Worm (Caenorhabditis elegans) whole organism, young adult: ENCODE results near the gene K11H3.5.

Experiments
- B0019.2 ChIP-seq: fragments of 200-800 bp; sonication (Bioruptor generic); conservative IDR thresholded peaks from 2 replicates; pipeline ENCODE4 v1.3.6; 2022; ENCODE audit warnings: missing genetic modification reagents, missing genetic modification characterization, missing compliant biosample characterization
- C06A6.2 ChIP-seq: fragments of 200-800 bp; sonication (Bioruptor generic); conservative IDR thresholded peaks from 2 replicates; pipeline ENCODE4 v1.3.6; 2022; ENCODE audit warnings: missing genetic modification characterization, missing compliant biosample characterization
- D2030.7 ChIP-seq: fragments of 200-800 bp; sonication (Bioruptor generic); IDR thresholded peaks from 2 replicates; pipeline ENCODE4 v1.3.6; 2022; ENCODE audit warnings: missing genetic modification reagents, missing genetic modification characterization, missing compliant biosample characterization
- F10E7.11 ChIP-seq: sonication (generic microtip); optimal IDR thresholded peaks from 2 replicates; lab custom pipeline; 2017; ENCODE audit warnings: mild to moderate bottlenecking, missing genetic modification characterization, moderate library complexity, missing compliant biosample characterization
- F33H1.4 ChIP-seq: fragments of 200-800 bp; sonication (Bioruptor generic); IDR thresholded peaks from 2 replicates; pipeline ENCODE4 v1.3.6; 2022; ENCODE audit warnings: missing genetic modification reagents, missing genetic modification characterization, missing compliant biosample characterization
- F37B4.10 ChIP-seq: fragments of 200-800 bp; sonication (Bioruptor generic); IDR thresholded peaks from 2 replicates; pipeline ENCODE4 v1.3.6; 2022; ENCODE audit warnings: missing genetic modification characterization, missing compliant biosample characterization
- F39B2.1 ChIP-seq: fragments of 200-800 bp; sonication (Bioruptor generic); IDR thresholded peaks from 2 replicates; pipeline ENCODE4 v1.3.6; 2022; ENCODE audit warnings: missing genetic modification reagents, missing genetic modification characterization, missing compliant biosample characterization
- F49E8.2 ChIP-seq: sonication (generic microtip); optimal IDR thresholded peaks from 3 replicates; lab custom pipeline; 2017; ENCODE audit warnings: missing genetic modification characterization, mild to moderate bottlenecking, missing compliant biosample characterization, antibody characterized with exemption, moderate library complexity; ENCODE audit not compliant: insufficient read depth
- F55B11.4 ChIP-seq: sonication (generic microtip); optimal IDR thresholded peaks from 2 replicates; lab custom pipeline; 2016; ENCODE audit warnings: missing compliant biosample characterization, missing genetic modification characterization, borderline replicate concordance; ENCODE audit not compliant: insufficient read depth
- K11D2.4 ChIP-seq: fragments of 200-800 bp; sonication (Bioruptor generic); IDR thresholded peaks from 2 replicates; pipeline ENCODE4 v1.3.6; 2022; ENCODE audit warnings: missing genetic modification reagents, missing genetic modification characterization, missing compliant biosample characterization
- T07F8.4 ChIP-seq: sonication (generic microtip); optimal IDR thresholded peaks from 2 replicates; lab custom pipeline; 2016; ENCODE audit warnings: mild to moderate bottlenecking, missing genetic modification characterization, moderate library complexity, missing compliant biosample characterization
- T26A5.8 ChIP-seq: sonication (generic microtip); optimal IDR thresholded peaks from 2 replicates; lab custom pipeline; 2016; ENCODE audit warnings: missing genetic modification characterization, missing compliant biosample characterization
- Y67H2A.10 ChIP-seq: fragments of 200-800 bp; sonication (Bioruptor generic); conservative IDR thresholded peaks from 2 replicates; pipeline ENCODE4 v1.3.6; 2022; ENCODE audit warnings: missing genetic modification reagents, missing genetic modification characterization, missing compliant biosample characterization
- Y79H2A.3 ChIP-seq: fragments of 200-800 bp; sonication (Bioruptor generic); conservative IDR thresholded peaks from 2 replicates; pipeline ENCODE4 v1.3.6; 2022; ENCODE audit warnings: missing genetic modification reagents, missing genetic modification characterization, missing compliant biosample characterization
- akir-1 ChIP-seq: fragments of 200-800 bp; sonication (Bioruptor generic); optimal IDR thresholded peaks from 2 replicates; lab custom pipeline; 2018; ENCODE audit warnings: mild to moderate bottlenecking, missing genetic modification characterization, moderate library complexity, missing compliant biosample characterization
- ama-1 ChIP-seq, 3 experiments: fragments of 150-350 bp in 1 of 3; sonication (generic microtip) in 2 of 3; optimal IDR thresholded peaks; 2 replicates each; lab custom pipeline; 2014 to 2018; ENCODE audit warnings: missing biosample characterization in 2 of 3, missing genetic modification characterization in 2 of 3, missing genetic modification reagents in 2 of 3
- athp-1 ChIP-seq: sonication (generic microtip); optimal IDR thresholded peaks from 2 replicates; lab custom pipeline; 2017; ENCODE audit warnings: mild to moderate bottlenecking, missing genetic modification characterization, missing compliant biosample characterization
- bed-2 ChIP-seq: fragments of 200-800 bp; sonication (Bioruptor generic); IDR thresholded peaks from 2 replicates; pipeline ENCODE4 v1.3.6; 2022; ENCODE audit warnings: missing genetic modification reagents, missing genetic modification characterization, missing compliant biosample characterization
- cebp-2 ChIP-seq: fragments of 200-800 bp; sonication (Bioruptor generic); IDR thresholded peaks from 2 replicates; pipeline ENCODE4 v1.3.6; 2022; ENCODE audit warnings: missing genetic modification characterization, missing compliant biosample characterization
- ceh-58 ChIP-seq: fragments of 200-800 bp; sonication (Bioruptor generic); IDR thresholded peaks from 2 replicates; pipeline ENCODE4 v1.3.6; 2022; ENCODE audit warnings: missing genetic modification characterization, missing compliant biosample characterization
- die-1 ChIP-seq: sonication (generic microtip); optimal IDR thresholded peaks from 2 replicates; lab custom pipeline; 2016; ENCODE audit warnings: missing genotype, mild to moderate bottlenecking, missing genetic modification characterization, missing compliant biosample characterization
- dox-1 ChIP-seq: fragments of 200-800 bp; sonication (Bioruptor generic); IDR thresholded peaks from 2 replicates; pipeline ENCODE4 v1.3.6; 2022; ENCODE audit warnings: missing genetic modification reagents, missing genetic modification characterization, missing compliant biosample characterization
- dpl-1 ChIP-seq: fragments of 150-350 bp; optimal IDR thresholded peaks from 2 replicates; lab custom pipeline; 2014; ENCODE audit warnings: missing biosample characterization, missing genetic modification reagents, missing genetic modification characterization
- ets-4 ChIP-seq: fragments of 200-800 bp; sonication (Bioruptor generic); optimal IDR thresholded peaks from 2 replicates; lab custom pipeline; 2018; ENCODE audit warnings: mild to moderate bottlenecking, missing genetic modification characterization, missing compliant biosample characterization
- gei-17 ChIP-seq: fragments of 200-800 bp; sonication (Bioruptor generic); optimal IDR thresholded peaks from 2 replicates; lab custom pipeline; 2018; ENCODE audit warnings: mild to moderate bottlenecking, missing genetic modification characterization, missing compliant biosample characterization
- hrde-1 ChIP-seq: sonication (generic microtip); optimal IDR thresholded peaks from 2 replicates; lab custom pipeline; 2016; ENCODE audit warnings: missing genetic modification characterization, mild to moderate bottlenecking, missing compliant biosample characterization, moderate library complexity, missing genotype, missing genetic modification reagents, borderline replicate concordance
- hsf-1 ChIP-seq: fragments of 200-800 bp; sonication (Bioruptor generic); IDR thresholded peaks from 2 replicates; pipeline ENCODE4 v1.3.6; 2022; ENCODE audit warnings: missing genetic modification reagents, missing genetic modification characterization, missing compliant biosample characterization
- lin-40 ChIP-seq: sonication (generic microtip); optimal IDR thresholded peaks from 2 replicates; lab custom pipeline; 2016; ENCODE audit warnings: missing genetic modification characterization, mild to moderate bottlenecking, missing compliant biosample characterization, missing genotype, missing genetic modification reagents
- lin-54 ChIP-seq: fragments of 200-800 bp; sonication (Bioruptor generic); optimal IDR thresholded peaks from 2 replicates; lab custom pipeline; 2018; ENCODE audit warnings: mild to moderate bottlenecking, missing genetic modification characterization, missing compliant biosample characterization
- lsl-1 ChIP-seq: fragments of 200-800 bp; sonication (Bioruptor generic); optimal IDR thresholded peaks from 2 replicates; lab custom pipeline; 2018; ENCODE audit warnings: mild to moderate bottlenecking, missing genetic modification characterization, moderate library complexity, missing compliant biosample characterization
- mcd-1 ChIP-seq: fragments of 200-800 bp; sonication (Bioruptor generic); IDR thresholded peaks from 2 replicates; pipeline ENCODE4 v1.3.6; 2022; ENCODE audit warnings: missing genetic modification reagents, missing genetic modification characterization, missing compliant biosample characterization
- nfya-2 ChIP-seq: fragments of 200-800 bp; sonication (Bioruptor generic); IDR thresholded peaks from 2 replicates; pipeline ENCODE4 v1.3.6; 2022; ENCODE audit warnings: missing genetic modification reagents, missing genetic modification characterization, missing compliant biosample characterization
- nhr-179 ChIP-seq: sonication (generic microtip); optimal IDR thresholded peaks from 2 replicates; lab custom pipeline; 2016; ENCODE audit warnings: mild to moderate bottlenecking, missing genetic modification characterization, missing compliant biosample characterization
- nhr-90 ChIP-seq: sonication (generic microtip); optimal IDR thresholded peaks from 2 replicates; lab custom pipeline; 2016; ENCODE audit warnings: missing genotype, mild to moderate bottlenecking, missing genetic modification characterization, missing compliant biosample characterization
- pbrm-1 ChIP-seq: fragments of 200-800 bp; sonication (Bioruptor generic); IDR thresholded peaks from 2 replicates; pipeline ENCODE4 v1.3.6; 2022; ENCODE audit warnings: missing genetic modification reagents, missing genetic modification characterization, missing compliant biosample characterization
- rcor-1 ChIP-seq: fragments of 200-800 bp; sonication (Bioruptor generic); IDR thresholded peaks from 2 replicates; pipeline ENCODE4 v1.3.6; 2022; ENCODE audit warnings: missing genetic modification reagents, missing genetic modification characterization, missing compliant biosample characterization
- sea-2 ChIP-seq: fragments of 200-800 bp; sonication (Bioruptor generic); IDR thresholded peaks from 2 replicates; pipeline ENCODE4 v1.3.6; 2022; ENCODE audit warnings: missing genetic modification characterization, missing compliant biosample characterization
- snpc-1.1 ChIP-seq: sonication (generic microtip); optimal IDR thresholded peaks from 2 replicates; lab custom pipeline; 2017; ENCODE audit warnings: missing genetic modification characterization, mild to moderate bottlenecking, missing compliant biosample characterization, antibody characterized with exemption, moderate library complexity, missing genotype, missing genetic modification reagents; ENCODE audit not compliant: insufficient read depth
- tbp1 ChIP-seq: fragments of 200-800 bp; sonication (Bioruptor generic); optimal IDR thresholded peaks from 2 replicates; lab custom pipeline; 2018; ENCODE audit warnings: mild to moderate bottlenecking, missing genetic modification characterization, missing compliant biosample characterization
- unc-62 ChIP-seq: fragments of 150-350 bp; optimal IDR thresholded peaks from 2 replicates; lab custom pipeline; 2014; ENCODE audit warnings: missing biosample characterization, missing genetic modification reagents, missing genetic modification characterization
- xnd-1 ChIP-seq: sonication (generic microtip); optimal IDR thresholded peaks from 2 replicates; lab custom pipeline; 2016; ENCODE audit warnings: missing genotype, missing genetic modification reagents, missing genetic modification characterization, missing compliant biosample characterization
- zfh-2 ChIP-seq: fragments of 200-800 bp; sonication (Bioruptor generic); conservative IDR thresholded peaks from 2 replicates; pipeline ENCODE4 v1.3.6; 2022; ENCODE audit warnings: missing genetic modification reagents, missing genetic modification characterization, missing compliant biosample characterization
- ztf-18 ChIP-seq: sonication (generic microtip); optimal IDR thresholded peaks from 2 replicates; lab custom pipeline; 2016; ENCODE audit warnings: missing genotype, mild to moderate bottlenecking, missing genetic modification characterization, missing compliant biosample characterization
- ztf-28 ChIP-seq: fragments of 200-800 bp; sonication (Bioruptor generic); IDR thresholded peaks from 2 replicates; pipeline ENCODE4 v1.3.6; 2022; ENCODE audit warnings: missing genetic modification reagents, missing genetic modification characterization, missing compliant biosample characterization
- ztf-3 ChIP-seq: fragments of 200-800 bp; sonication (Bioruptor generic); optimal IDR thresholded peaks from 2 replicates; lab custom pipeline; 2018; ENCODE audit warnings: mild to moderate bottlenecking, missing genetic modification characterization, missing compliant biosample characterization

Gene K11H3.5

DNA sequence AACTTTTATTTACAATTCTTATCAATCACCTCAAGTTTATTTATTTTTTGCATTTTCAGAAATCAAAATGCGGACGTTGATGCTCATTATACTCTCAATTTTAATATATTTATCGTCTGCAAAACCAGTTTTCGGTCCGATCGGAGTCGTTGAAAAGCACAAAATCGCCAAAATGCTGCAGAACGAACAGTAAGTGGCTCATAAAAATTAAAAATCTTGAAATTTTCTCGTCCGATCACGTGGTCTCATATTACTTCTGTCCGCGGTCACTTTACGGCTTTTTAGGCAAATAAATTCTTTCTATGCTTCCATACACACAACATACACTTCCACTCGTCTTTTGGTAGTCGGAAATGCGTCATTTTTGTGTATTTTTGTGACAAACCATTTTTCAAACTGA lies at the start of gene K11H3.5:
TSS of gene K11H3.5 (plus strand) at position 54 of the 400 bp plus-strand sequence.
- TF ChIP-seq Y79H2A.3 (GFP tag; lab: Robert Waterston, UW) (no peak), gei-17 (GFP tag; lab: Kevin White, UChicago) (no peak), F55B11.4 (tag; lab: Kevin White, UChicago) (no peak), B0019.2 (GFP tag; lab: Robert Waterston, UW) (no peak), C06A6.2 (GFP tag; lab: Robert Waterston, UW) (no peak), lin-40 (tag; lab: Kevin White, UChicago) (no peak), ztf-3 (GFP tag; lab: Kevin White, UChicago) (no peak), dpl-1 (GFP tag; lab: Kevin White, UChicago) (no peak), zfh-2 (GFP tag; lab: Robert Waterston, UW) (no peak), akir-1 (GFP tag; lab: Kevin White, UChicago) (no peak), F49E8.2 (no peak), sea-2 (no peak), ztf-28 (GFP tag; lab: Robert Waterston, UW) (no peak), dox-1 (GFP tag; lab: Robert Waterston, UW) (no peak), snpc-1.1 (tag; lab: Kevin White, UChicago) (no peak)

ce11 chrIII:9796448-9796847 lies 47.1 kb upstream of the K11H3.5 start, which contains the start of gene srxa-10:
TSS of gene srxa-10 (minus strand) at chrIII:9796548.
- TF ChIP-seq K11D2.4 (GFP tag; lab: Robert Waterston, UW) = no peak
- TF ChIP-seq nhr-179 (tag; lab: Kevin White, UChicago) = no peak
- no peak for TF ChIP-seq sea-2
- TF ChIP-seq unc-62 (GFP tag; lab: Kevin White, UChicago) = no peak
- no peak for TF ChIP-seq pbrm-1 (GFP tag; lab: Robert Waterston, UW)
- no peak for TF ChIP-seq F37B4.10
- TF ChIP-seq ceh-58 (GFP tag; lab: Robert Waterston, UW) = no peak
- TF ChIP-seq, all 124 proteins: peak for 0

DNA sequence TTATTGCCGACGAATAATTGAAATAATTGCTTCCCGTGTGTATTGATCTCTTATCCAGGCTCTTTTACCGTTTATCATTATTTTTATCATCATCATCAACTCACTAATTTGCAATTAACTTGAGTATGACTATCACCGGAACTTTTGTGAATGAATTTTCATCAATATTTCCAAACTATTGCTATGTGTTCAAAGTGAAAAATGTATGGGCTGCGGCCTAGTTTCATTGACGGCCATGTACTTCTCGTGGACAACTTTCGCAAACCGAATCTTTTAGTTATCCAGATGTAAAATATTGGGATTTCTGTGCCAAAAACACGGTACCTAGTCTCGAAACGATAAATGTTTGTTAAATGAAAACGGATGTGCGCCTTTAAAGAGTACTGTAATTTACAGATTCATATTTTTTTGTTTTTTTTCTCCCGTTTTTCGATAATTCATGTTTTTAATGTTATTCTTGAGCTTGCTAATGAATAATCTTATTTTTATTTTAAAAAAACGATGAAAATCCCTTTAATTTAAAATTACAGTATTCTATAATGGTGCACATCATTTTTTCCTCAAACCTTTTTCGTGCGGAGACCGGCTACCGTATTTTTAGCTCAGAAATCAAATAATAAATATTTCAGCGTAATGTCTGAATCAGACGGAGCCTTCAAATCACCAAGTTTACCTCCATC lies 45.0 kb upstream of the K11H3.5 start, which contains the start of gene ZK632.2:
TSS of gene ZK632.2 (plus strand) at position 630 of the 680 bp plus-strand sequence.
- TF ChIP-seq T07F8.4 (no peak), mcd-1 (no peak), ama-1 (optimal IDR thresholded peaks at IDR 0.05; lab: Kevin White, UChicago) (no peak), ama-1 (GFP tag; optimal IDR thresholded peaks at IDR 0.05; lab: Kevin White, UChicago) (peak in 1 of 2 experiments; percentile 0), tbp1 (GFP tag; lab: Kevin White, UChicago) (no peak), xnd-1 (tag; lab: Kevin White, UChicago) (no peak), die-1 (tag; lab: Kevin White, UChicago) (no peak), cebp-2 (GFP tag; lab: Robert Waterston, UW) (no peak), T26A5.8 (no peak), lin-54 (GFP tag; lab: Kevin White, UChicago) (peak; percentile 26), hsf-1 (GFP tag; lab: Robert Waterston, UW) (peak; percentile 27; the same call in 1 of the 2 replicates), K11D2.4 (GFP tag; lab: Robert Waterston, UW) (no peak), F10E7.11 (tag; lab: Kevin White, UChicago) (no peak), F39B2.1 (no peak), rcor-1 (GFP tag; lab: Robert Waterston, UW) (no peak), F33H1.4 (GFP tag; lab: Robert Waterston, UW) (no peak), B0019.2 (GFP tag; lab: Robert Waterston, UW) (no peak), nfya-2 (no peak), Y67H2A.10 (GFP tag; lab: Robert Waterston, UW) (no peak), lsl-1 (GFP tag; lab: Kevin White, UChicago) (peak; percentile 49), ets-4 (GFP tag; lab: Kevin White, UChicago) (no peak), bed-2 (GFP tag; lab: Robert Waterston, UW) (no peak), ztf-18 (no peak), athp-1 (no peak), hrde-1 (tag; lab: Kevin White, UChicago) (peak; percentile 16), D2030.7 (0 out of 2 replicates have a peak, but pooled peaks have one; percentile 8), nhr-90 (no peak)
